Worm (Caenorhabditis elegans): ENCODE data around the gene T11F8.1.

Gene T11F8.1

DNA sequence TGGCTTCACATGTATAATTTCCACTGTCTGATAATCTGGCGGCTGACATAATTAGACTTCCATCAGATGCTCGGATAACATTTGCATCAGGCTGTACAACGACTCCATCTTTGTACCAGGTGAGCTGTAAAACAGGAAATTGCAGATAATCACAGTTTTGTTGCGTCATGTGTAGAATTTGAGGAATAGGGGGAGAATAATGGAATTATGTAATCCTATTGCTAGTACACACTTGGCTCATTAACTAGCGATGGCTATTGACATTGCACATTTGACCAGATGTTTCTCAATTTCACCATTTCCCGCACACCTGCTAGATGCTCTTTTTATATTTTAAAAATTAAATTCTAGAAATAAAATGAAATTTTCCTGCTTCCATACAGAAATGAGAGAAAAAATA is 22.0 kb downstream of the T11F8.1 start:
- TF ChIP-seq unc-62 (GFP tag; optimal IDR thresholded peaks at IDR 0.05), result no peak

DNA sequence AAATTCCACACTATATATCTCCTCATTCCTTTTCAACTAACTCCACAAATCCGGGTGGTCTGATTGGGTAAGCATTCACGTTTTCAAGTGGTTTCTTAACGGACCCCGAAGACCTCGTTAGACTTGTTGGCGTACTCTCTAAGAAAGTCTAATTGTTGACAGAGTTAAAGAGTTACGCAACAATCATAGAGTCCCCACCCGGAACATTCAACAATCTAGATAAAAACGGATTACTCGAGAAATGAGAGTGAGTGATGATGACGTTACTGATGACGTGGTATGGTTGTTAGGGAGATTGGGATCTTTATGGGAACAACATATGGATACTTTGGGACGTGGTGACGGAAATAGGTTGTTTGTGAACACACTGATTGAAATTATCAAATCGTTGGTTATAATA is 23.2 kb downstream of the T11F8.1 start:
- no peak for TF ChIP-seq unc-62 (GFP tag; optimal IDR thresholded peaks at IDR 0.05)

DNA sequence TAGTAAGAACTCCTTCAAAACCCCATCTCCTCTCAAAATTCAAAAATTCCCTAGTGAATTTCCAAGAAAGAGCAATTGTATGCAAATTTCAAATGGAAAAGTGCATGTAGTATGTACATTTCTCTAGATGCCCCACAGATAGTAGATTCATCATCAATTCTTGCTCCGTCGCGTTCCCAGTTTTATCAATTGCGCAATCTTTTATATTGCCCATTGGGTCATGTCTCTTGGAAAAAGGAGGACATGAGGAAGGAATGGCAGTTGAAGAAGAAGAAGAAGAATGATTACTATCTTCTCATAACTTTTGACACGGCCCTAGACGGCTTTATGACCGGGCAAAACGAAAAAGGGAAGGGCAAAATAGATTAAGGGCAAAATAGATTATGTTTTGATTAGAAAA is 27.3 kb downstream of the T11F8.1 start:
- no peak for TF ChIP-seq unc-62 (GFP tag; optimal IDR thresholded peaks at IDR 0.05)

DNA sequence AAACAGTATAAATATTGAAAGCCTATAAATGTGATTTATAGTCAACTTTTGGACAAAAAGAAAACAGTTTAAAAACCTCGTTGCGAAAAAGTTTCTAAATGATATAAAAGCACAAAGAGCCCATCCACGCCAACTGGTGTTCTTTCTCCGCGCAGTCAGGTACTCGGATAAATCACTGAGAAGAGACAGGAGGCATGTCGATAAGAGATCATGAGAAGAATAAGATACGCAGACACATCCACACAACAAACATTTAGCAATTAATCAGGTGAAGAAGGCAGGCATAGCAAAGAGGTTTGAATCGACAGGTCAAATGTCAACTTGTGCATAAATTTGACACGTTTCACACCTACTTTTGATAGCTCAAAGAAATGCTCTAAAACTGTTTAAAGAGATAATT is 28.4 kb downstream of the T11F8.1 start:
- TF ChIP-seq unc-62 (GFP tag; optimal IDR thresholded peaks at IDR 0.05), result no peak

DNA sequence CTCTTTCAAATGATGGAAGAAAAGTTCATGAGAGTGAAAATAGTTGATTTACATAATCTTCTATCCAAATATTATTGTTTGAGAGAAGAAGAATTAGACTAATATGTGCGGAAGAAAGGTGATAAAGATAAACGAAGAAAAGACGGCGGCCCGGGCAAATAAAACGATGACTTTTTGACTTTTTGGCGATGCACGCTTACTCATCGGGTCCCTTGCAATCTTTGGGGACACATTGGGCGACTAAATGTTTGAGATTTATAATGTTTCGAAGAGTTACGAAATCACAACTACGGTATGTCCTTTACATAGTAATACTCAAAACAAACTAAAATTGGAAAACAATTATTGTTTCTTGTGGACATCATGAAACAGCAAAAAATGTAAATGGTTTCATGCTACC is 35.4 kb downstream of the T11F8.1 start:
- no peak for TF ChIP-seq unc-62 (GFP tag; optimal IDR thresholded peaks at IDR 0.05)

DNA sequence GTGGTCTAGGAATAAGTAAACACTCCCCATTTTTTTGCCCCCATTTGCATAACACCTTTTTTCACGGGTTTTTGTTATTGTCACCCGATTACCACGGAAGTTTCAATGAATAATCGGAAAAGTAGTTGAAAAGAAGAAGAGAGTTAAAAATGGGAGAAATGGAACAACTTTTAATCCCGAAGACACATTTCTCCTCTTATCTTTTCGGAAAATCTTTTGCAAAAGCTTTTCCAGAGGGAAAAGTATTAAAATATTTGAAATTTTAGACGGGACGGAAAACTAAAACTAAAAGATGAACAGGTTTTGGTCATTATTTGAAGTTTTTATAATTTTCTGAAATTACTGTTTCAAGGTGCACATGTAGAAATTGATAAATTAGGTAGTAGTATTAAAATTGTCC is 39.7 kb downstream of the T11F8.1 start:
- no peak for TF ChIP-seq unc-62 (GFP tag; optimal IDR thresholded peaks at IDR 0.05)

DNA sequence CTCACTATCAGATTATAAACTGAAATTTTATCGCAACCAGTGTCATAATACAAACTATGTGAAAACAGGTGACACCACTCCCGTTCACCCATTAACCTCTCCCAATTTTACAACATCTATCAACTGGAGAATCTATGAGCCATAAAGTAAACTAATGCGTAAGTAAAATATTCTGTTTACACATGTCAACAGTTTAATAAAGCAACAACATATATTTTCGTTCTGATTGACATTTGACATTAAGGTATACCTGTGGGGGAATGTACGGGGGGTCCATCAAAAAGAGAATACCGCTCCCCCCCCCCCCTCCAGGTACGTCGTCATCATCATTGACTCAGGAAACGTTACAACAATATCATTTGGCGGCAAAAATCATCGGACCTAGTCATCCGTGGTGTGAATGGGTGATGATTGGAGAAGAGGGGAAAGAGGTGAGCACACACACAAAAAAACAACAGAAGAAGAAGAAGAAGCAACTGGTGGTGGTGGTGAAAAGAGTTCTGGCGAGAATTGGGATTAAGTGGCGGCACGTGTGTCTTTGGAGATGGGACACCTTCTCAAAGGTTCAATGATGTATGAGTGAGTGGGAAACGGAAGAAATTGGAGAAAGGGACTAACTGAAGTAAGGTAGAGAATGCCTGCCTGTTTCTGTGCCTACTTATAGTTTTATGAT is 47.5 kb downstream of the T11F8.1 start:
- TF ChIP-seq unc-62 (GFP tag; optimal IDR thresholded peaks at IDR 0.05), result no peak

DNA sequence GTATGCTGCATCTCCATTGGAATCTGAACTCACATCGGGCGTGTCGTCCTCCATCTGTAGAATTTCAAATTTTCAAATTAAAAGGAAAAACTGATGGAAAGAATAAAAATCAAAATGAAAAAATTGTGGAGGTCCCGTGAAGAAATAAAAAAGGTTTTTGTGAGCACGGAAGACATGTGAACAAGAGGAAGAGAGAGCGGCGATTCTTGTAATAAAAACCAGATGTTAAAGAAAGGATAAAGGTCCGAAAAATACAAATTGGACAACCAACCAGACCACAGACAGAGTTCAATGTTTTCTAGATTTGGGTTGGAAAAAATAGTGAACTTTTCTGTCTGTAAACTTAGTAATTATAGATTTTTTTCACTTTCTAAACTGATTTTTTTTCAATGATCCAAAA is 48.9 kb downstream of the T11F8.1 start, which contains the start of gene unc-5:
Gene unc-5 (minus strand): TSS at position 54 of the 400 bp plus-strand sequence.
- TF ChIP-seq unc-62 (GFP tag; optimal IDR thresholded peaks at IDR 0.05), result no peak

Measured in whole organism, dauer.